Worm (Caenorhabditis elegans): ENCODE results near the gene R10E11.6.

- TF ChIP-seq nhr-237 (tag; optimal IDR thresholded peaks at IDR 0.05): no peak
- TF ChIP-seq hlh-17 (GFP tag; optimal IDR thresholded peaks at IDR 0.05; ENCODE audit: borderline replicate concordance): no peak
- no peak for TF ChIP-seq lin-39 (tag; optimal IDR thresholded peaks at IDR 0.05)
- no peak for TF ChIP-seq ama-1 (optimal IDR thresholded peaks at IDR 0.05)
Observed at ce11 chrIII:9780254-9780653, 2.6 kb upstream of the R10E11.6 start, which contains the start of gene sqv-3.
